Fruit fly (Drosophila melanogaster) whole organism, embryonic: Measurements from ENCODE around the gene Rab23.

Source experiments
- Aef1 ChIP-seq: fragments of 200-800 bp; sonication (Bioruptor generic); IDR thresholded peaks from 3 replicates; pipeline ENCODE4 v1.3.6; 2022; ENCODE audit warnings: missing biosample characterization, missing genetic modification characterization
- B-H2 ChIP-seq: fragments of 200-800 bp; sonication (Bioruptor generic); optimal IDR thresholded peaks from 2 replicates; lab custom pipeline; 2018; ENCODE audit warnings: missing biosample characterization, mild to moderate bottlenecking, missing genetic modification characterization
- Bdp1 ChIP-seq: fragments of 200-800 bp; sonication (Bioruptor generic); optimal IDR thresholded peaks from 3 replicates; lab custom pipeline; 2016; ENCODE audit warnings: missing biosample characterization, missing genetic modification characterization
- CG10431 ChIP-seq: fragments of 200-800 bp; sonication (Bioruptor generic); optimal IDR thresholded peaks from 3 replicates; lab custom pipeline; 2018; ENCODE audit warnings: missing biosample characterization, mild to moderate bottlenecking, missing genetic modification characterization
- CG10959 ChIP-seq: fragments of 200-800 bp; sonication (Bioruptor generic); IDR thresholded peaks from 2 replicates; pipeline ENCODE4 v1.3.6; 2022; ENCODE audit warnings: missing biosample characterization, missing genetic modification characterization
- CG11085 ChIP-seq: fragments of 200-800 bp; sonication (Bioruptor generic); IDR thresholded peaks from 2 replicates; pipeline ENCODE4 v1.3.6; 2022; ENCODE audit warnings: missing biosample characterization, missing genetic modification characterization
- CG13624 ChIP-seq: fragments of 200-800 bp; sonication (Bioruptor generic); optimal IDR thresholded peaks from 2 replicates; lab custom pipeline; 2016; ENCODE audit warnings: missing biosample characterization, missing genetic modification characterization
- CG16813 ChIP-seq: fragments of 200-800 bp; sonication (Bioruptor generic); IDR thresholded peaks from 3 replicates; pipeline ENCODE4 v1.3.6; 2022; ENCODE audit warnings: missing biosample characterization, missing genetic modification characterization; ENCODE audit not compliant: partially characterized antibody
- CG17328 ChIP-seq: fragments of 200-800 bp; sonication (Bioruptor generic); IDR thresholded peaks from 2 replicates; pipeline ENCODE4 v1.3.6; 2022; ENCODE audit warnings: missing biosample characterization, missing genetic modification characterization
- CG17568 ChIP-seq: fragments of 200-800 bp; sonication (Bioruptor generic); optimal IDR thresholded peaks from 2 replicates; lab custom pipeline; 2018; ENCODE audit warnings: missing biosample characterization, mild to moderate bottlenecking, missing genetic modification characterization, moderate library complexity
- CG2199 ChIP-seq: fragments of 200-800 bp; sonication (Bioruptor generic); IDR thresholded peaks from 3 replicates; pipeline ENCODE4 v1.3.6; 2022; ENCODE audit warnings: missing biosample characterization, missing genetic modification characterization
- CG31365 ChIP-seq: fragments of 200-800 bp; sonication (Bioruptor generic); optimal IDR thresholded peaks from 2 replicates; lab custom pipeline; 2018; ENCODE audit warnings: missing biosample characterization, mild to moderate bottlenecking, missing genetic modification characterization
- CG32532 ChIP-seq: fragments of 200-800 bp; sonication (Bioruptor generic); IDR thresholded peaks from 2 replicates; pipeline ENCODE4 v1.3.6; 2022; ENCODE audit warnings: missing biosample characterization, missing genetic modification characterization
- CG34224 ChIP-seq: fragments of 200-800 bp; sonication (Bioruptor generic); IDR thresholded peaks from 3 replicates; pipeline ENCODE4 v1.3.6; 2022; ENCODE audit warnings: missing biosample characterization, missing genetic modification characterization; ENCODE audit not compliant: partially characterized antibody
- CG4404 ChIP-seq: fragments of 200-800 bp; sonication (Bioruptor generic); IDR thresholded peaks from 2 replicates; pipeline ENCODE4 v1.3.6; 2022; ENCODE audit warnings: missing biosample characterization, missing genetic modification characterization
- CG6272 ChIP-seq: fragments of 200-800 bp; sonication (Bioruptor generic); IDR thresholded peaks from 2 replicates; pipeline ENCODE4 v1.3.6; 2022; ENCODE audit warnings: missing biosample characterization, missing genetic modification characterization
- CG8359 ChIP-seq: fragments of 200-800 bp; sonication (Bioruptor generic); optimal IDR thresholded peaks from 2 replicates; lab custom pipeline; 2017; ENCODE audit warnings: missing biosample characterization, mild to moderate bottlenecking, missing genetic modification characterization, borderline replicate concordance
- CG8944 ChIP-seq: fragments of 200-800 bp; sonication (Bioruptor generic); optimal IDR thresholded peaks from 3 replicates; lab custom pipeline; 2016; ENCODE audit warnings: missing biosample characterization, missing genetic modification characterization
- CG9215 ChIP-seq: fragments of 200-800 bp; sonication (Bioruptor generic); IDR thresholded peaks from 2 replicates; pipeline ENCODE4 v1.3.6; 2022; ENCODE audit warnings: missing biosample characterization, missing genetic modification characterization
- CG9932 ChIP-seq: fragments of 200-800 bp; sonication (Bioruptor generic); IDR thresholded peaks from 2 replicates; pipeline ENCODE4 v1.3.6; 2022; ENCODE audit warnings: missing biosample characterization, missing genetic modification characterization
- CoRest ChIP-seq: fragments of 200-800 bp; sonication (Bioruptor generic); optimal IDR thresholded peaks from 3 replicates; lab custom pipeline; 2018; ENCODE audit warnings: missing biosample characterization, mild to moderate bottlenecking, missing genetic modification characterization, moderate library complexity
- CrebB ChIP-seq: fragments of 200-800 bp; sonication (Bioruptor generic); optimal IDR thresholded peaks from 3 replicates; lab custom pipeline; 2018; ENCODE audit warnings: missing biosample characterization, mild to moderate bottlenecking, missing genetic modification characterization
- E2f2 ChIP-seq: fragments of 200-800 bp; sonication (Bioruptor generic); IDR thresholded peaks from 2 replicates; pipeline ENCODE4 v1.3.6; 2022; ENCODE audit warnings: missing biosample characterization, missing genetic modification characterization
- Elba2 ChIP-seq: fragments of 200-800 bp; sonication (Bioruptor generic); optimal IDR thresholded peaks from 3 replicates; lab custom pipeline; 2016; ENCODE audit warnings: missing biosample characterization, missing genetic modification characterization
- Hr51 ChIP-seq, 2 experiments: fragments of 200-800 bp; sonication (Bioruptor generic); optimal IDR thresholded peaks; 2 replicates in 1 of 2; 3 replicates in 1 of 2; lab custom pipeline; 2016 to 2018; ENCODE audit warnings: missing biosample characterization in 2 of 2, missing genetic modification characterization in 2 of 2, mild to moderate bottlenecking in 1 of 2, moderate library complexity in 1 of 2
- Hsf ChIP-seq: fragments of 200-800 bp; sonication (Bioruptor generic); optimal IDR thresholded peaks from 3 replicates; lab custom pipeline; 2016; ENCODE audit warnings: missing biosample characterization, missing genetic modification characterization
- Spps ChIP-seq: fragments of 200-800 bp; sonication (Bioruptor generic); optimal IDR thresholded peaks from 2 replicates; lab custom pipeline; 2018; ENCODE audit warnings: missing biosample characterization, mild to moderate bottlenecking, missing genetic modification characterization
- az2 ChIP-seq: fragments of 200-800 bp; sonication (Bioruptor generic); optimal IDR thresholded peaks from 3 replicates; lab custom pipeline; 2016; ENCODE audit warnings: missing biosample characterization, missing genetic modification characterization
- btn ChIP-seq: fragments of 200-800 bp; sonication (Bioruptor generic); optimal IDR thresholded peaks from 2 replicates; lab custom pipeline; 2016; ENCODE audit warnings: missing biosample characterization, missing genetic modification characterization
- cato ChIP-seq: fragments of 200-800 bp; sonication (Bioruptor generic); optimal IDR thresholded peaks from 2 replicates; lab custom pipeline; 2016; ENCODE audit warnings: missing biosample characterization, missing genetic modification characterization, borderline replicate concordance
- dati ChIP-seq: fragments of 200-800 bp; sonication (Bioruptor generic); IDR thresholded peaks from 2 replicates; pipeline ENCODE4 v1.3.6; 2022; ENCODE audit warnings: missing biosample characterization, missing genetic modification characterization
- dimm ChIP-seq: fragments of 200-800 bp; sonication (Bioruptor generic); IDR thresholded peaks from 2 replicates; pipeline ENCODE4 v1.3.6; 2022; ENCODE audit warnings: missing biosample characterization, missing genetic modification characterization
- ems ChIP-seq: fragments of 200-800 bp; sonication (Bioruptor generic); optimal IDR thresholded peaks from 3 replicates; lab custom pipeline; 2016; ENCODE audit warnings: missing biosample characterization, missing genetic modification characterization
- ewg ChIP-seq: fragments of 200-800 bp; sonication (Bioruptor generic); optimal IDR thresholded peaks from 3 replicates; lab custom pipeline; 2017; ENCODE audit warnings: mild to moderate bottlenecking, missing biosample characterization, missing genetic modification reagents, missing genetic modification characterization
- fru ChIP-seq: fragments of >200 bp; optimal IDR thresholded peaks from 2 replicates; lab custom pipeline; 2017
- gcm2 ChIP-seq: fragments of 200-800 bp; sonication (Bioruptor generic); optimal IDR thresholded peaks from 2 replicates; lab custom pipeline; 2016; ENCODE audit warnings: missing biosample characterization, missing genetic modification characterization
- hkb ChIP-seq, 2 experiments: fragments of 200-800 bp in 1 of 2; fragments of >200 bp in 1 of 2; sonication (Bioruptor generic) in 1 of 2; IDR thresholded peaks in 1 of 2; optimal IDR thresholded peaks in 1 of 2; 2 replicates each; pipeline versions ENCODE4 v1.3.6 to Lab custom; 2017 to 2022; ENCODE audit warnings: missing biosample characterization in 1 of 2, missing genetic modification characterization in 1 of 2
- ind ChIP-seq: fragments of 200-800 bp; sonication (Bioruptor generic); optimal IDR thresholded peaks from 3 replicates; lab custom pipeline; 2016; ENCODE audit warnings: missing biosample characterization, missing genetic modification characterization
- insv ChIP-seq, 2 experiments: fragments of 200-800 bp; sonication (Bioruptor generic); optimal IDR thresholded peaks; 3 replicates each; lab custom pipeline; 2016 to 2018; ENCODE audit warnings: missing biosample characterization in 2 of 2, missing genetic modification characterization in 2 of 2
- klu ChIP-seq: fragments of 200-800 bp; sonication (Bioruptor generic); IDR thresholded peaks from 2 replicates; pipeline ENCODE4 v1.3.6; 2022; ENCODE audit warnings: missing biosample characterization, missing genetic modification characterization
- lab ChIP-seq: fragments of 200-800 bp; sonication (Bioruptor generic); optimal IDR thresholded peaks from 3 replicates; lab custom pipeline; 2017; ENCODE audit warnings: missing biosample characterization, missing genetic modification characterization, mild to moderate bottlenecking, moderate library complexity, missing genetic modification reagents
- maf-S ChIP-seq: fragments of 200-800 bp; sonication (Bioruptor generic); optimal IDR thresholded peaks from 2 replicates; lab custom pipeline; 2016; ENCODE audit warnings: missing biosample characterization, missing genetic modification characterization
- org-1 ChIP-seq: fragments of 200-800 bp; sonication (Bioruptor generic); optimal IDR thresholded peaks from 2 replicates; lab custom pipeline; 2017; ENCODE audit warnings: missing biosample characterization, missing genetic modification characterization
- otp ChIP-seq: fragments of 200-800 bp; sonication (Bioruptor generic); IDR thresholded peaks from 3 replicates; pipeline ENCODE4, ENCODE4 v1.3.6; 2022; ENCODE audit warnings: missing biosample characterization, missing genetic modification characterization
- psq ChIP-seq: fragments of 200-800 bp; sonication (Bioruptor generic); optimal IDR thresholded peaks from 2 replicates; lab custom pipeline; 2017; ENCODE audit warnings: missing biosample characterization, missing genetic modification characterization
- run ChIP-seq: fragments of 200-800 bp; sonication (Bioruptor generic); optimal IDR thresholded peaks from 3 replicates; lab custom pipeline; 2018; ENCODE audit warnings: missing biosample characterization, mild to moderate bottlenecking, missing genetic modification characterization
- so ChIP-seq: fragments of 200-800 bp; sonication (Bioruptor generic); IDR thresholded peaks from 3 replicates; pipeline ENCODE4 v1.3.6; 2022; ENCODE audit warnings: missing biosample characterization, missing genetic modification characterization
- sqz ChIP-seq: fragments of 200-800 bp; sonication (Bioruptor generic); optimal IDR thresholded peaks from 3 replicates; lab custom pipeline; 2018; ENCODE audit warnings: missing biosample characterization, mild to moderate bottlenecking, missing genetic modification characterization
- toy ChIP-seq: fragments of 200-800 bp; sonication (Bioruptor generic); IDR thresholded peaks from 2 replicates; pipeline ENCODE4 v1.3.6; 2022; ENCODE audit warnings: missing biosample characterization, missing genetic modification characterization
- zen ChIP-seq: fragments of 200-800 bp; sonication (Bioruptor generic); optimal IDR thresholded peaks from 3 replicates; lab custom pipeline; 2018; ENCODE audit warnings: missing biosample characterization, mild to moderate bottlenecking, missing genetic modification characterization, moderate library complexity

The Rab23 gene

dm6 chr3R:5705469-5706067 is 20.3 kb upstream of the Rab23 start (continued):
- TF ChIP-seq CG34224 (GFP tag; lab: Robert Waterston, UW), result no peak
- TF ChIP-seq btn (GFP tag; lab: Kevin White, UChicago), result no peak
- no peak for TF ChIP-seq CG8944 (GFP tag; lab: Kevin White, UChicago)
- peak; percentile 39; the same call in 1 of the 2 replicates for TF ChIP-seq CG17328 (GFP tag; lab: Robert Waterston, UW)
- TF ChIP-seq CG32532, result peak; percentile 50
- peak; percentile 48 for TF ChIP-seq ems
- no peak for TF ChIP-seq otp (GFP tag; lab: Robert Waterston, UW)
- no peak for TF ChIP-seq CrebB (tag; lab: Kevin White, UChicago)
- peak; percentile 36 for TF ChIP-seq cato (GFP tag; lab: Kevin White, UChicago)
- peak; percentile 54 for TF ChIP-seq Hsf (GFP tag; lab: Kevin White, UChicago)
- peak; percentile 36; the same call in 1 of the 2 replicates for TF ChIP-seq E2f2
- no peak for TF ChIP-seq CG31365 (tag; lab: Kevin White, UChicago)
- no peak for TF ChIP-seq maf-S (GFP tag; lab: Kevin White, UChicago)
- no peak for TF ChIP-seq Aef1 (GFP tag; lab: Robert Waterston, UW)
- TF ChIP-seq dimm, result no peak
- TF ChIP-seq run (tag; lab: Kevin White, UChicago), result peak; percentile 25
- no peak for TF ChIP-seq CG10959 (GFP tag; lab: Robert Waterston, UW)
- TF ChIP-seq Elba2 (GFP tag; lab: Kevin White, UChicago), result no peak
- TF ChIP-seq Hr51 (GFP tag; optimal IDR thresholded peaks at IDR 0.05; lab: Kevin White, UChicago), result peak in 1 of 2 experiments; percentile 77
- TF ChIP-seq fru, result no peak
- TF ChIP-seq org-1 (GFP tag; lab: Kevin White, UChicago), result peak; percentile 61
- TF ChIP-seq klu, result peak; percentile 38; the same call in 1 of the 2 replicates
- no peak for TF ChIP-seq CG17568 (GFP tag; lab: Kevin White, UChicago)
- TF ChIP-seq insv (GFP tag; optimal IDR thresholded peaks at IDR 0.05; lab: Kevin White, UChicago), result no peak
- TF ChIP-seq lab (GFP tag; lab: Kevin White, UChicago), result peak; percentile 66
- no peak for TF ChIP-seq CG11085
- TF ChIP-seq CG2199, result no peak
- TF ChIP-seq Spps (tag; lab: Kevin White, UChicago), result peak; percentile 49
- peak; percentile 54 for TF ChIP-seq CG13624 (GFP tag; lab: Kevin White, UChicago)
- no peak for TF ChIP-seq gcm2 (GFP tag; lab: Kevin White, UChicago)
- no peak; the same call in 2 of the 3 replicates for TF ChIP-seq so (GFP tag; lab: Robert Waterston, UW)
- TF ChIP-seq ind (GFP tag; lab: Kevin White, UChicago), result peak; percentile 42
- TF ChIP-seq CG8359 (GFP tag; lab: Kevin White, UChicago), result no peak
- TF ChIP-seq dati (GFP tag; lab: Robert Waterston, UW), result no peak
- TF ChIP-seq toy (GFP tag; lab: Robert Waterston, UW), result no peak
- peak; percentile 35; the same call in 1 of the 2 replicates for TF ChIP-seq CG9215 (GFP tag; lab: Robert Waterston, UW)
- TF ChIP-seq CG16813 (GFP tag; lab: Robert Waterston, UW), result no peak
- no peak for TF ChIP-seq zen
- peak; percentile 24 for TF ChIP-seq ewg (GFP tag; lab: Kevin White, UChicago)
- TF ChIP-seq CG4404 (GFP tag; lab: Robert Waterston, UW), result 0 out of 2 replicates have a peak, but pooled peaks have one; percentile 17
- no peak for TF ChIP-seq CG6272 (GFP tag; lab: Robert Waterston, UW)
- TF ChIP-seq az2 (GFP tag; lab: Kevin White, UChicago), result peak; percentile 58
- no peak for TF ChIP-seq sqz (GFP tag; lab: Kevin White, UChicago)
- no peak for TF ChIP-seq Bdp1 (GFP tag; lab: Kevin White, UChicago)
- no peak for TF ChIP-seq psq
- TF ChIP-seq CoRest, result peak; percentile 80
- TF ChIP-seq CG10431, result no peak
- TF ChIP-seq B-H2 (GFP tag; lab: Kevin White, UChicago), result no peak
- no peak for TF ChIP-seq hkb (optimal IDR thresholded peaks at IDR 0.05; lab: Kevin White, UChicago)
- TF ChIP-seq hkb (GFP tag; IDR thresholded peaks at IDR 0.05; lab: Robert Waterston, UW), result peak; percentile 25; the same call in 1 of the 2 replicates
- TF ChIP-seq CG9932 (GFP tag; lab: Robert Waterston, UW), result peak; percentile 46; the same call in 1 of the 2 replicates
